Worm (Caenorhabditis elegans) whole organism, L2 larva: ENCODE results near the gene ttr-43.

Source experiments
- ama-1 ChIP-seq: fragments of 150-350 bp; optimal IDR thresholded peaks from 2 replicates; lab custom pipeline; 2018; ENCODE audit warnings: inconsistent platforms
- dmd-4 ChIP-seq: sonication (generic microtip); optimal IDR thresholded peaks from 2 replicates; lab custom pipeline; 2017; ENCODE audit warnings: missing biosample characterization, missing genetic modification characterization
- fos-1 ChIP-seq: fragments of 150-350 bp; optimal IDR thresholded peaks from 2 replicates; lab custom pipeline; 2014; ENCODE audit warnings: missing biosample characterization, missing genetic modification characterization
- lsy-2 ChIP-seq, 2 experiments: fragments of 150-350 bp in 1 of 2; sonication (generic microtip) in 1 of 2; optimal IDR thresholded peaks; 2 replicates each; lab custom pipeline; 2014 to 2017; ENCODE audit warnings: missing biosample characterization in 2 of 2, missing genetic modification characterization in 2 of 2
- mdl-1 ChIP-seq, 2 experiments: fragments of 150-350 bp in 1 of 2; sonication (generic microtip) in 1 of 2; optimal IDR thresholded peaks; 2 replicates each; lab custom pipeline; 2017; ENCODE audit warnings: missing biosample characterization in 2 of 2, missing genetic modification characterization in 2 of 2
- nhr-6 ChIP-seq: fragments of 150-350 bp; optimal IDR thresholded peaks from 2 replicates; lab custom pipeline; 2014; ENCODE audit warnings: missing biosample characterization, missing genetic modification characterization
- nhr-77 ChIP-seq: fragments of 150-350 bp; optimal IDR thresholded peaks from 2 replicates; lab custom pipeline; 2014; ENCODE audit warnings: missing biosample characterization, missing genetic modification characterization
- ztf-11 ChIP-seq: sonication (generic microtip); optimal IDR thresholded peaks from 2 replicates; lab custom pipeline; 2017; ENCODE audit warnings: missing biosample characterization, missing genetic modification characterization

ce11 chrV:12548830-12549229 is 41.7 kb downstream of the ttr-43 start:
- TF ChIP-seq dmd-4 (no peak), lsy-2 (tag; optimal IDR thresholded peaks at IDR 0.05; lab: Kevin White, UChicago) (peak in 1 of 2 experiments; percentile 29), ztf-11 (no peak), fos-1 (tag; lab: Kevin White, UChicago) (no peak), mdl-1 (tag; optimal IDR thresholded peaks at IDR 0.05; lab: Kevin White, UChicago) (no peak), nhr-77 (no peak), nhr-6 (tag; lab: Kevin White, UChicago) (no peak), ama-1 (lab: Kevin White, UChicago) (peak; percentile 95)
